Worm (Caenorhabditis elegans): ENCODE results near the gene myo-5.

Gene myo-5

ce11 chrV:8132926-8133325 is 24.2 kb downstream of the myo-5 start, which contains the start of gene D1014.4:
Gene D1014.4, plus strand, starts transcription at chrV:8133226.
- TF ChIP-seq F13H6.1 (tag; optimal IDR thresholded peaks at IDR 0.05) = no peak
- no peak for TF ChIP-seq pros-1 (tag; optimal IDR thresholded peaks at IDR 0.05)
- no peak for TF ChIP-seq fkh-6 (tag; optimal IDR thresholded peaks at IDR 0.05)
- no peak for TF ChIP-seq hlh-13 (GFP tag; optimal IDR thresholded peaks at IDR 0.05)
- TF ChIP-seq ceh-34 (tag; optimal IDR thresholded peaks at IDR 0.05) = no peak
- no peak for TF ChIP-seq mec-3 (tag; optimal IDR thresholded peaks at IDR 0.05; ENCODE audit: borderline replicate concordance)
- no peak for TF ChIP-seq ceh-48 (tag; optimal IDR thresholded peaks at IDR 0.05)
- no peak for TF ChIP-seq fax-1 (tag; optimal IDR thresholded peaks at IDR 0.05)
- no peak for TF ChIP-seq pqm-1 (tag; optimal IDR thresholded peaks at IDR 0.05)
- no peak for TF ChIP-seq K02D7.2 (tag; optimal IDR thresholded peaks at IDR 0.05)
- no peak for TF ChIP-seq ttx-3 (tag; optimal IDR thresholded peaks at IDR 0.05)
- TF ChIP-seq dmd-4 (tag; optimal IDR thresholded peaks at IDR 0.05; ENCODE audit: borderline replicate concordance) = no peak
- TF ChIP-seq pag-3 (tag; optimal IDR thresholded peaks at IDR 0.05; ENCODE audit: borderline replicate concordance) = no peak
- TF ChIP-seq ceh-2 (tag; optimal IDR thresholded peaks at IDR 0.05) = no peak
- no peak for TF ChIP-seq ceh-19 (GFP tag; optimal IDR thresholded peaks at IDR 0.05)
- no peak for TF ChIP-seq K09A11.1 (tag; optimal IDR thresholded peaks at IDR 0.05; ENCODE audit: insufficient read depth)
- no peak for TF ChIP-seq hlh-15 (tag; optimal IDR thresholded peaks at IDR 0.05)
- no peak for TF ChIP-seq gmeb-2 (tag; optimal IDR thresholded peaks at IDR 0.05)
- no peak for TF ChIP-seq ceh-14 (tag; optimal IDR thresholded peaks at IDR 0.05)

ce11 chrV:8143605-8144004 is 34.8 kb downstream of the myo-5 start, which contains the start of gene D1014.2:
Gene D1014.2, plus strand, starts transcription at chrV:8143905.
- TF ChIP-seq ceh-22 (tag; optimal IDR thresholded peaks at IDR 0.05) = no peak
- TF ChIP-seq K02D7.2 (tag; optimal IDR thresholded peaks at IDR 0.05) = no peak
- TF ChIP-seq che-1 (tag; optimal IDR thresholded peaks at IDR 0.05) = no peak
- no peak for TF ChIP-seq hlh-30 (tag; optimal IDR thresholded peaks at IDR 0.05; ENCODE audit: insufficient read depth)

- TF ChIP-seq ceh-31 (tag; optimal IDR thresholded peaks at IDR 0.05) (no peak), C38D4.7 (GFP tag; optimal IDR thresholded peaks at IDR 0.05) (no peak), T23F11.4 (GFP tag; optimal IDR thresholded peaks at IDR 0.05) (no peak), tbx-2 (tag; optimal IDR thresholded peaks at IDR 0.05) (no peak), ceh-24 (tag; optimal IDR thresholded peaks at IDR 0.05) (no peak), sox-2 (GFP tag; IDR thresholded peaks at IDR 0.05) (no peak)
Observed at ce11 chrV:8144515-8144914, 35.7 kb downstream of the myo-5 start.

ce11 chrV:8145329-8145728 is 36.6 kb downstream of the myo-5 start, which contains the start of gene D1014.13:
Gene D1014.13, plus strand, starts transcription at chrV:8145629.
- TF ChIP-seq ztf-16 (tag; optimal IDR thresholded peaks at IDR 0.05) = no peak
- no peak for TF ChIP-seq hlh-6 (tag; optimal IDR thresholded peaks at IDR 0.05)
- TF ChIP-seq ceh-45 (GFP tag; IDR thresholded peaks at IDR 0.05) = no peak
- TF ChIP-seq elt-4 (tag; optimal IDR thresholded peaks at IDR 0.05) = no peak
- TF ChIP-seq ets-4 (tag; optimal IDR thresholded peaks at IDR 0.05) = no peak
- no peak for TF ChIP-seq sox-2 (GFP tag; IDR thresholded peaks at IDR 0.05)
- TF ChIP-seq elt-2 (tag; optimal IDR thresholded peaks at IDR 0.05) = no peak
- TF ChIP-seq npax-4 (tag; optimal IDR thresholded peaks at IDR 0.05) = no peak

ce11 chrV:8155743-8156142 is 47.0 kb downstream of the myo-5 start:
- TF ChIP-seq sox-2 (GFP tag; IDR thresholded peaks at IDR 0.05) (no peak), pha-2 (tag; optimal IDR thresholded peaks at IDR 0.05) (no peak), ets-4 (tag; optimal IDR thresholded peaks at IDR 0.05) (no peak), ceh-14 (tag; optimal IDR thresholded peaks at IDR 0.05) (no peak), mec-3 (tag; optimal IDR thresholded peaks at IDR 0.05; ENCODE audit: borderline replicate concordance) (no peak), Y22D7AL.16 (tag; optimal IDR thresholded peaks at IDR 0.05) (no peak), T23F11.4 (GFP tag; optimal IDR thresholded peaks at IDR 0.05) (no peak), ref-2 (tag; optimal IDR thresholded peaks at IDR 0.05) (no peak), pros-1 (tag; optimal IDR thresholded peaks at IDR 0.05) (no peak), gmeb-2 (tag; optimal IDR thresholded peaks at IDR 0.05) (no peak), ceh-19 (GFP tag; optimal IDR thresholded peaks at IDR 0.05) (no peak), nfya-1 (tag; optimal IDR thresholded peaks at IDR 0.05) (no peak), dve-1 (tag; optimal IDR thresholded peaks at IDR 0.05) (no peak), che-1 (tag; optimal IDR thresholded peaks at IDR 0.05) (no peak), pat-9 (tag; optimal IDR thresholded peaks at IDR 0.05) (no peak), ceh-6 (GFP tag; optimal IDR thresholded peaks at IDR 0.05) (no peak), pax-1 (tag; optimal IDR thresholded peaks at IDR 0.05) (no peak), zip-5 (tag; optimal IDR thresholded peaks at IDR 0.05) (no peak)

Data from whole organism, late embryonic.